Worm (Caenorhabditis elegans) whole organism, L1 larva: Measurements from ENCODE around the gene unc-77.

Experiments used
- aly-2 ChIP-seq: fragments of 150-350 bp; optimal IDR thresholded peaks from 2 replicates; lab custom pipeline; 2014; ENCODE audit warnings: missing biosample characterization, missing genetic modification characterization
- ces-1 ChIP-seq: fragments of 150-350 bp; optimal IDR thresholded peaks from 2 replicates; lab custom pipeline; 2014; ENCODE audit warnings: missing biosample characterization, missing genetic modification reagents, missing genetic modification characterization
- elt-3 ChIP-seq, 6 experiments: fragments of 150-350 bp in 1 of 6; sonication (generic microtip); optimal IDR thresholded peaks; 2 replicates each; lab custom pipeline; 2017 to 2018; ENCODE audit warnings: missing biosample characterization in 6 of 6, missing genetic modification characterization in 6 of 6, inconsistent platforms in 1 of 6
- fos-1 ChIP-seq: fragments of 150-350 bp; optimal IDR thresholded peaks from 2 replicates; lab custom pipeline; 2014; ENCODE audit warnings: missing biosample characterization, missing genetic modification characterization
- lin-13 ChIP-seq: fragments of 150-350 bp; optimal IDR thresholded peaks from 2 replicates; lab custom pipeline; 2014; ENCODE audit warnings: missing biosample characterization, missing genetic modification reagents, missing genetic modification characterization
- lin-39 ChIP-seq: fragments of 150-350 bp; optimal IDR thresholded peaks from 2 replicates; lab custom pipeline; 2014; ENCODE audit warnings: missing biosample characterization, missing genetic modification reagents, missing genetic modification characterization
- nhr-11 ChIP-seq: fragments of 150-350 bp; optimal IDR thresholded peaks from 2 replicates; lab custom pipeline; 2014; ENCODE audit warnings: missing biosample characterization, missing genetic modification characterization
- nhr-71 ChIP-seq: sonication (generic microtip); optimal IDR thresholded peaks from 2 replicates; lab custom pipeline; 2016; ENCODE audit warnings: mild to moderate bottlenecking, missing genetic modification characterization, moderate library complexity, missing compliant biosample characterization
- nhr-84 ChIP-seq: sonication (generic microtip); optimal IDR thresholded peaks from 2 replicates; lab custom pipeline; 2017; ENCODE audit warnings: missing biosample characterization, missing genetic modification characterization
- snu-23 ChIP-seq: sonication (generic microtip); optimal IDR thresholded peaks from 2 replicates; lab custom pipeline; 2016; ENCODE audit warnings: missing genetic modification characterization, missing compliant biosample characterization
- zip-4 ChIP-seq: fragments of 200-800 bp; sonication (Bioruptor generic); optimal IDR thresholded peaks from 2 replicates; lab custom pipeline; 2018; ENCODE audit warnings: mild to moderate bottlenecking, missing genetic modification characterization, moderate library complexity, missing compliant biosample characterization

- TF ChIP-seq zip-4 (GFP tag; lab: Kevin White, UChicago) (no peak), snu-23 (GFP tag; lab: Kevin White, UChicago) (peak; percentile 51), lin-39 (tag; lab: Kevin White, UChicago) (no peak), lin-13 (GFP tag; lab: Kevin White, UChicago) (peak; percentile 82), aly-2 (tag; lab: Kevin White, UChicago) (no peak), elt-3 (tag; optimal IDR thresholded peaks at IDR 0.05; lab: Kevin White, UChicago) (no peak), nhr-84 (tag; lab: Kevin White, UChicago) (no peak), fos-1 (tag; lab: Kevin White, UChicago) (no peak), ces-1 (GFP tag; lab: Kevin White, UChicago) (no peak), nhr-71 (peak; percentile 39), nhr-11 (no peak)
Measured at ce11 chrIV:6117741-6118265, 65.9 kb downstream of the unc-77 start, which contains the start of gene zen-4.
